Worm (Caenorhabditis elegans) whole organism, L4/young adult: ENCODE results near the gene T05B4.13.
A peak's percentile ranks its signal among the peaks of the same experiment; 100 is the strongest.

Experiments
- W03F9.2 ChIP-seq: fragments of 150-350 bp; optimal IDR thresholded peaks from 2 replicates; lab custom pipeline; 2014; ENCODE audit warnings: missing biosample characterization, missing genetic modification characterization
- dao-5 ChIP-seq: sonication (generic microtip); optimal IDR thresholded peaks from 2 replicates; lab custom pipeline; 2016; ENCODE audit warnings: missing genotype, missing genetic modification characterization, moderate library complexity, missing compliant biosample characterization
- him-1 ChIP-seq: sonication (generic microtip); optimal IDR thresholded peaks from 2 replicates; lab custom pipeline; 2016; ENCODE audit warnings: missing genotype, missing genetic modification reagents, missing genetic modification characterization, missing compliant biosample characterization

T05B4.13 gene

ce11 chrV:4127435-4127834 lies at the start of gene T05B4.13:
Gene T05B4.13 (minus strand): TSS chrV:4127535.
- TF ChIP-seq dao-5 (tag; lab: Kevin White, UChicago) (no peak), him-1 (tag; lab: Kevin White, UChicago) (no peak), W03F9.2 (tag; lab: Kevin White, UChicago) (no peak)

- no peak for TF ChIP-seq dao-5 (tag; lab: Kevin White, UChicago)
- TF ChIP-seq W03F9.2 (tag; lab: Kevin White, UChicago) = peak; percentile 24
- no peak for TF ChIP-seq him-1 (tag; lab: Kevin White, UChicago)
Observed at ce11 chrV:4175624-4176023, 48.3 kb upstream of the T05B4.13 start, which contains the start of the genes coh-4 and pid-5. Gene coh-4 (minus strand): TSS chrV:4175640. Gene pid-5 (plus strand): TSS chrV:4175882.

- TF ChIP-seq dao-5 (tag; lab: Kevin White, UChicago) = no peak
Observed at ce11 chrV:4170138-4170537, 42.8 kb upstream of the T05B4.13 start, which contains the start of gene Y45G5AM.7. Gene Y45G5AM.7 (minus strand): TSS chrV:4170238.

DNA sequence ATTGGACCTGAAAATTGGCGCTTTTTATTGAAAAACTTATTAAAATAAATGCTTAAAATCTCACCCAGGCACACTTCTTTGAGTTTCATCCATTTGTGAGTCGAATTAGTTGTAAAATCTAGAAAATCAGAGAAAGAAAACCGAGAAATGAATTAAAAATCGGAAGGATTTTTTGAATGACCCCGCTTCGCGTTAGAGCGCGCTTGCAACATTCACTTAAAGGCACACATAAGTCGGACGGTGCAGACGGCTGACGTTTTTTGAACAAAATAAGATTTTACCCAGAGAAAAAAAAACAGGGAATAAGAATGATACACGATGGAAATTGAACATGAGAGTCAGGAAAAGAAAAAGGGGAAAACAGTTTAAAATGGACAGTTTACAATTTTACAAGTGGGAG lies 42.3 kb upstream of the T05B4.13 start:
- TF ChIP-seq him-1 (tag; lab: Kevin White, UChicago) (no peak), W03F9.2 (tag; lab: Kevin White, UChicago) (no peak), dao-5 (tag; lab: Kevin White, UChicago) (no peak)

- TF ChIP-seq him-1 (tag; lab: Kevin White, UChicago) (no peak), W03F9.2 (tag; lab: Kevin White, UChicago) (no peak), dao-5 (tag; lab: Kevin White, UChicago) (no peak)
Observed at ce11 chrV:4168045-4168444, 40.7 kb upstream of the T05B4.13 start.

DNA sequence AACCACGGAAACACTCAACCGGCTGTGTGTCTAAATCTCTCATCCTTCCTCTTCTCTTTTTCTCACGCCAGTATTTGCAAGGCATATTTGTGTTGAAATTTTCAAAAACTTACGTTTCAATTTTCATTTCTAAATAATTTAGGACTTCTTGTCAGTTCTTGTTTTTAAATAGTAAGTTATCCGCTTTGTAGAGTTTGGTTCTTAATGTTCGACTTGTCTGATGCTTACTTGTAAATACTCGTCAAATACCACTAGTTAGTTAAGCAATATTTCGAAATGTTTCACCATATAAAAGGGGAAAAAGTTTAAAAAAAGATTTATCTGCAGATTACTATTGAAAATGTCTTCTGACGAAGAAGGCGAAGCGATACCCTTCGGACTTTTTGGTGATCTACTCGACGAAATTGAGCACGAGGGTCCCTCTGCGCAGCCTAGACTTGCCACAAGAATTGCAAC lies 37.2 kb upstream of the T05B4.13 start, which contains the start of gene Y45G5AM.3:
Gene Y45G5AM.3 (plus strand): TSS at position 51 of the 456 bp plus-strand sequence.
- TF ChIP-seq dao-5 (tag; lab: Kevin White, UChicago) (no peak), W03F9.2 (tag; lab: Kevin White, UChicago) (no peak), him-1 (tag; lab: Kevin White, UChicago) (no peak)

ce11 chrV:4162922-4163321 lies 35.6 kb upstream of the T05B4.13 start, which contains the start of gene Y45G5AM.4:
Gene Y45G5AM.4 (plus strand): TSS chrV:4163222.
- TF ChIP-seq W03F9.2 (tag; lab: Kevin White, UChicago) (no peak), dao-5 (tag; lab: Kevin White, UChicago) (no peak), him-1 (tag; lab: Kevin White, UChicago) (no peak)

ce11 chrV:4160086-4160485 lies 32.8 kb upstream of the T05B4.13 start, which contains the start of gene Y45G5AM.5:
Gene Y45G5AM.5 (plus strand): TSS chrV:4160386.
- TF ChIP-seq dao-5 (tag; lab: Kevin White, UChicago) (no peak), him-1 (tag; lab: Kevin White, UChicago) (no peak), W03F9.2 (tag; lab: Kevin White, UChicago) (no peak)

ce11 chrV:4157291-4157690 lies 30.0 kb upstream of the T05B4.13 start:
- no peak for TF ChIP-seq W03F9.2 (tag; lab: Kevin White, UChicago)
- no peak for TF ChIP-seq him-1 (tag; lab: Kevin White, UChicago)
- TF ChIP-seq dao-5 (tag; lab: Kevin White, UChicago) = no peak

DNA sequence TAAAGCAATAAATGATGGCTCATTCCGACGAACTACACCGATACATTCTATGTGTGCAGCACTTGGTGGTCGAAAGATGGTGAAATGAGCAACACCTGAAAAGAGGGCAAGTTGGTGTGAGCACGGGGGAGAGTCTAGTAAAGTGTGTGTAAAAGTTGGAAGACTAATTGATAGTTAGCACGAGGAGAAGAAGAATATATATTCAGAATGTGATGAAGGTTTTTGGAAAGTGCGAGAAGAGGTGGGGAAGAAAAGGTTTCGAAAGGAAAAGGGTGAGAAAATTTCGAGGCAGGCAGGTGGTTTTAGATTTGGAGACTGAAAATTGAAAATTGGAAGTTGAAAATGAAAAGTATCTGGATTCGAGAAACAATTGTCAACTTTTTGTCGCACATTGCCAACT lies 24.9 kb upstream of the T05B4.13 start, which contains the start of gene Y45G5AM.6:
Gene Y45G5AM.6 (minus strand): TSS at position 101 of the 400 bp plus-strand sequence.
- TF ChIP-seq him-1 (tag; lab: Kevin White, UChicago) = no peak
- TF ChIP-seq W03F9.2 (tag; lab: Kevin White, UChicago) = no peak
- TF ChIP-seq dao-5 (tag; lab: Kevin White, UChicago) = no peak

- TF ChIP-seq him-1 (tag; lab: Kevin White, UChicago) (no peak), W03F9.2 (tag; lab: Kevin White, UChicago) (no peak), dao-5 (tag; lab: Kevin White, UChicago) (no peak)
Observed at ce11 chrV:4151400-4151799, 24.1 kb upstream of the T05B4.13 start.

DNA sequence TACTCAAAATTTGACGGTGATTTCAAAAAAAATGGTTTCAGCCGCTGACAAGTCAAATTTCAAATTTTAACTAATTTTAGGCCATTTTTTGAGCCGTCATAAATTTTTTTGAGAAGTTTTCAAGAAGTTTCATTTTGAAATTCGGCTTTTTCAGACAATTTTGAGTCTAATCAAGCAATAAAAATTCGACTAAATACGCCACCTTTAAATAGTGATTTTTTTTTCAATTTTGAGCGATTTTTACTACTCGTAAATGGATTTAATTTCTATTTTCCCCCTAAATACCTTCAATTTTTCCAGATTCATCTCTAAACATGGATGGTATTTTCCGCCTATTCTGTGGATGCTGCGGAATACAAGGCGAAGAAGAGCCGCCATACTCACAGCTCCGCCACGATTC lies 16.9 kb upstream of the T05B4.13 start, which contains the start of gene Y45G5AL.1:
Gene Y45G5AL.1 (plus strand): TSS at position 301 of the 400 bp plus-strand sequence.
- TF ChIP-seq W03F9.2 (tag; lab: Kevin White, UChicago) (no peak), him-1 (tag; lab: Kevin White, UChicago) (no peak), dao-5 (tag; lab: Kevin White, UChicago) (no peak)

DNA sequence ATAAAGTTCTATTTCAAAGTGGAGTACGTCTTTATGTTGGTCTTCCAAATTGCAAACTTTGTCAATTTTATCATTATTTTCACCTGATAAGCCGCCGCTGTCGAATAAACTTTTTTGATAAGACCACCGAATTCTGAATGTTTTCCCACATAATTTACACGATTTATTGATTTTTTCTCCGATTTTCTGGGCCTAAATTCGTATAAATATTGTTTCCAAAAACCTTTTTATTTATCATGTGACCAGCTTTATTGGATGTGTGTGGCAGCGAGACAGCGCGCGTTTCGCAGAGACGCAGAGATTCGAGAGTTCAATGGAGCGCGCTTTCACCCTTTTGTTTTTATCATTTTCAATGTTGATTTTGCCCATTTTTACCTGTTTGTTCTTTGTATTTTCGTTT lies 15.7 kb upstream of the T05B4.13 start:
- TF ChIP-seq him-1 (tag; lab: Kevin White, UChicago) (no peak), dao-5 (tag; lab: Kevin White, UChicago) (no peak), W03F9.2 (tag; lab: Kevin White, UChicago) (peak; percentile 66)

ce11 chrV:4138688-4139087 lies 11.4 kb upstream of the T05B4.13 start, which contains the start of gene lgc-29:
Gene lgc-29 (plus strand): TSS chrV:4138988.
- TF ChIP-seq W03F9.2 (tag; lab: Kevin White, UChicago) (no peak), dao-5 (tag; lab: Kevin White, UChicago) (no peak)
